Fruit fly (Drosophila melanogaster): ENCODE measurements around the gene CG15155.
A peak's percentile ranks its signal among the peaks of the same experiment; 100 is the strongest.

Gene CG15155

DNA sequence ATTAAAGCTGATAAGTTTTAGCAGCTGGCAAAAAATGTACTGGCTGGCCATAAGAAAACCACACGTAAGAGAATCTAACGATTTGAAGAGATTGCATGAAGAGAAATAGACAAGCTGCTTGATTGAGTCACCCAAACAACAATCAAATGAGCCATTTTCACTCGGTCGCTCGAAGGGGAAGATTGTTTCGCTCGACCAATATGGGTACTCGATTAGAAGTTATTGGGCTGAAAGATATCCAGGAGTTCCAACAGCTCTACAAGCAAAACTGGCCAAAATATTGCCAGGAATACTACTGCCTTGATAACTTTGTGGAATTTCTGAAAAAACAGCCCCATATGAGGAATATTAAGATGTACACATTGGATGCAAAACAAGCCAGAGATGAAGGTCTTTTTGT, 1.2 kb downstream of the CG15155 start, which contains the start of gene CG5783:
Gene CG5783 (plus strand): TSS at position 167 of the 400 bp plus-strand sequence.
- TF ChIP-seq CTCF (optimal IDR thresholded peaks at IDR 0.05) (no peak), CG8478 (optimal IDR thresholded peaks at IDR 0.05) (no peak)

- TF ChIP-seq CG8478 (optimal IDR thresholded peaks at IDR 0.05) (no peak), CTCF (optimal IDR thresholded peaks at IDR 0.05) (peak in 1 of 2 experiments; percentile 10)
Observed at dm6 chr2L:18158622-18159043, 4.0 kb downstream of the CG15155 start.

DNA sequence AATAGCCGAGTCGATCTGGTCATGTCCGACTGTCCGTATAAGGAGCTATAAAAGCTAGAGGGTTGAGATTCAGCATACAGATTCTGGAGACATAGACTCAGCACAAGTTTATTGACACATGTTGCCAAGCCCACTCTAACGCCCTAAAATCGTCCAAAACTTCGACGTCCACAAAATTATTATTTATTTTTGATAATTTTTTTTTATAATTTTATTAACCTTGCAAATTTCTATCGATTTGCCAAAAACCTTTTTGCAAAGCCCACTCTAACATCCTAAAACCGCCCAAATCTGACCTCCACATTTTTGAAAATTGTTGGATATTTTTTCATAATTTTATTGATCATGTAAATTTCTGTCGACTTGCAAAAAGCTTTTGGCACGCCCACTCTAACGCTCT, 4.5 kb downstream of the CG15155 start, which contains the start of gene JMJD4:
Gene JMJD4 (minus strand): TSS at position 101 of the 400 bp plus-strand sequence.
- TF ChIP-seq CTCF (optimal IDR thresholded peaks at IDR 0.05) (no peak), CG8478 (optimal IDR thresholded peaks at IDR 0.05) (no peak)

DNA sequence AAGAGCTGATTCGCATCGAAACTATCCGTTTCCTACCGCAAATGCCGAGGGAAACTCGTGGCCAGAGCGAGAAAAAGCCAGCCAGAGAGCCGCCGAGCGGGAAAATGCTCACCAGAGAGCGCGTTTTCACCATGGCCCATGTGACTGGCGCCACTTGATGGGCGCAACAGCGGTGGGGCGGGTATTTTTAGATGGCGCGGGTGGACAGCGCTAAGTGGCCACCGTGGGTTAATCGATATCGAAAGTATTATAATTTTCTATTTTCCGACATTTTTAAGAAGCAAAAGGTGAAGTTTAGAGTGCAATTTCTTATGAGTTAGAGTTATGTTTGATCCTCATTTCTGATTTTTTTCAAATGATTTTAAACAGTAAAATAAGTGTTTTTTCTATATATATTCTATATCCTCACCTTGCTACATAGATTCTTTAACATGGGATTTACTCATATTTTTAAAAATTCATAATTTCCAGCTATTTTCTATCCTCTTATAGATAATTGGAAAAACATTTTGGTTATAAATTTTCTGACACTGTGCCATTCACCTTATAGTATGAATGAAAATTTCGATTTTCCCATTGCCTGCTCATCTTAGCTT, 30.1 kb downstream of the CG15155 start, which contains the start of gene Ptp36E:
Gene Ptp36E (minus strand): TSS at position 360 of the 596 bp plus-strand sequence.
- no peak for TF ChIP-seq CTCF (optimal IDR thresholded peaks at IDR 0.05)

DNA sequence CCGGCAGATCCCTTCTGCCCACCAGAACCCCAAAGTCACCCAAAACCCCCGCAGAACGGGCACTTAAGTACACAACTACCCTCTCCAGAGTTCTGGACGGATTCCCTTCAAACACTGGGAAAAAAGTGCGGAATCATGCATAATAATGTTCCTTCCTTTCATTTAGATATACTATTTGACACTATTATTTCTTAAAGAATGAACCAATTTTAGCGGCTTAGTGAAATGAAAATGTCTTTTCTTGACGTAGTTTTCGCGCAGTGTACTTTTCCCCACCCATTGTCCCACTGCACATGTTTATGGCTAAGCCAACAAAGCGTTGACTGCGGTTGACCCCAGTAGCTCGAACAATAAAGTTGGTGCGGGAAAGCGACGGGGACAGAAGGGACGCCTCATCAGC, 32.0 kb downstream of the CG15155 start:
- TF ChIP-seq CG8478 (optimal IDR thresholded peaks at IDR 0.05) (no peak), CTCF (optimal IDR thresholded peaks at IDR 0.05) (no peak)

- TF ChIP-seq CTCF (optimal IDR thresholded peaks at IDR 0.05) (no peak), CG8478 (optimal IDR thresholded peaks at IDR 0.05) (no peak)
Observed at dm6 chr2L:18202811-18203210, 48.2 kb downstream of the CG15155 start.
